Worm (Caenorhabditis elegans) whole organism, L3 larva: Measurements from ENCODE around the gene D1086.1.

ENCODE experiments used
- ceh-28 ChIP-seq: fragments of 150-350 bp; optimal IDR thresholded peaks from 2 replicates; lab custom pipeline; 2014; ENCODE audit warnings: missing biosample characterization, missing genetic modification reagents, missing genetic modification characterization
- ceh-82 ChIP-seq: fragments of 150-350 bp; optimal IDR thresholded peaks from 2 replicates; lab custom pipeline; 2014; ENCODE audit warnings: missing biosample characterization, missing genetic modification characterization
- egl-5 ChIP-seq: fragments of 150-350 bp; optimal IDR thresholded peaks from 2 replicates; lab custom pipeline; 2017; ENCODE audit warnings: missing biosample characterization, missing genetic modification reagents, missing genetic modification characterization, inconsistent platforms
- elt-2 ChIP-seq: sonication (generic microtip); optimal IDR thresholded peaks from 2 replicates; lab custom pipeline; 2016; ENCODE audit warnings: missing genetic modification reagents, mild to moderate bottlenecking, missing genetic modification characterization, missing compliant biosample characterization
- eor-1 ChIP-seq, 2 experiments: fragments of 150-350 bp; optimal IDR thresholded peaks; 2 replicates each; lab custom pipeline; 2014 to 2018; ENCODE audit warnings: missing biosample characterization in 2 of 2, missing genetic modification characterization in 2 of 2
- fkh-2 ChIP-seq: fragments of 150-350 bp; optimal IDR thresholded peaks from 2 replicates; lab custom pipeline; 2014; ENCODE audit warnings: missing biosample characterization, missing genetic modification reagents, missing genetic modification characterization
- fos-1 ChIP-seq: fragments of 150-350 bp; optimal IDR thresholded peaks from 2 replicates; lab custom pipeline; 2014; ENCODE audit warnings: missing biosample characterization, missing genetic modification characterization
- lsy-12 ChIP-seq: sonication (generic microtip); optimal IDR thresholded peaks from 2 replicates; lab custom pipeline; 2016; ENCODE audit warnings: mild to moderate bottlenecking, missing genetic modification characterization, missing compliant biosample characterization
- mml-1 ChIP-seq: fragments of 150-350 bp; sonication (generic microtip); optimal IDR thresholded peaks from 3 replicates; lab custom pipeline; 2014; ENCODE audit warnings: missing biosample characterization, missing genetic modification characterization
- nfya-1 ChIP-seq: sonication (generic microtip); optimal IDR thresholded peaks from 2 replicates; lab custom pipeline; 2017; ENCODE audit warnings: missing genetic modification characterization, mild to moderate bottlenecking, missing compliant biosample characterization, antibody characterized with exemption, moderate library complexity; ENCODE audit not compliant: insufficient read depth
- nhr-11 ChIP-seq: fragments of 150-350 bp; optimal IDR thresholded peaks from 2 replicates; lab custom pipeline; 2014; ENCODE audit warnings: missing biosample characterization, missing genetic modification characterization
- nhr-23 ChIP-seq: fragments of 150-350 bp; optimal IDR thresholded peaks from 2 replicates; lab custom pipeline; 2014; ENCODE audit warnings: missing biosample characterization, missing genetic modification reagents, missing genetic modification characterization
- nhr-25 ChIP-seq: sonication (generic microtip); optimal IDR thresholded peaks from 2 replicates; lab custom pipeline; 2017; ENCODE audit warnings: missing biosample characterization, missing genetic modification characterization
- nhr-28 ChIP-seq: fragments of 150-350 bp; optimal IDR thresholded peaks from 2 replicates; lab custom pipeline; 2014; ENCODE audit warnings: missing biosample characterization, missing genetic modification characterization
- nhr-76 ChIP-seq: fragments of 150-350 bp; sonication (generic microtip); optimal IDR thresholded peaks from 5 replicates; lab custom pipeline; 2014; ENCODE audit warnings: missing biosample characterization, missing genetic modification characterization
- pha-4 ChIP-seq: fragments of 150-350 bp; optimal IDR thresholded peaks from 2 replicates; lab custom pipeline; 2014; ENCODE audit warnings: missing biosample characterization, missing genetic modification reagents, missing genetic modification characterization
- pqm-1 ChIP-seq: fragments of 150-350 bp; optimal IDR thresholded peaks from 2 replicates; lab custom pipeline; 2017; ENCODE audit warnings: missing biosample characterization, missing genetic modification characterization, inconsistent platforms
- sea-2 ChIP-seq: fragments of 150-350 bp; sonication (generic microtip); optimal IDR thresholded peaks from 4 replicates; lab custom pipeline; 2014; ENCODE audit warnings: missing biosample characterization, missing genetic modification reagents, missing genetic modification characterization
- skn-1 ChIP-seq: fragments of 150-350 bp; optimal IDR thresholded peaks from 2 replicates; lab custom pipeline; 2014; ENCODE audit warnings: missing biosample characterization, missing genetic modification characterization
- tbx-2 ChIP-seq: sonication (generic microtip); optimal IDR thresholded peaks from 2 replicates; lab custom pipeline; 2016; ENCODE audit warnings: mild to moderate bottlenecking, missing genetic modification characterization, missing compliant biosample characterization
- unc-62 ChIP-seq: fragments of 150-350 bp; sonication (generic microtip); optimal IDR thresholded peaks from 4 replicates; lab custom pipeline; 2014; ENCODE audit warnings: missing biosample characterization, missing genetic modification reagents, missing genetic modification characterization
- ztf-11 ChIP-seq: fragments of 150-350 bp; optimal IDR thresholded peaks from 2 replicates; lab custom pipeline; 2014; ENCODE audit warnings: missing biosample characterization, missing genetic modification characterization

The D1086.1 gene

ce11 chrV:14145267-14145666, 46.6 kb downstream of the D1086.1 start, which contains the start of gene par-1:
TSS of gene par-1 (minus strand) at chrV:14145367.
- no peak for TF ChIP-seq fos-1 (tag; lab: Kevin White, UChicago)
- no peak for TF ChIP-seq eor-1 (tag; optimal IDR thresholded peaks at IDR 0.05; lab: Kevin White, UChicago)
- TF ChIP-seq tbx-2 (tag; lab: Kevin White, UChicago), result no peak
- no peak for TF ChIP-seq fkh-2
- TF ChIP-seq nhr-11, result no peak
- TF ChIP-seq ztf-11 (tag; lab: Kevin White, UChicago), result no peak
- TF ChIP-seq ceh-82 (tag; lab: Kevin White, UChicago), result no peak
- no peak for TF ChIP-seq lsy-12 (tag; lab: Kevin White, UChicago)
- TF ChIP-seq ceh-28, result no peak
- TF ChIP-seq nhr-25, result no peak
- no peak for TF ChIP-seq pha-4 (tag; lab: Kevin White, UChicago)
- no peak for TF ChIP-seq skn-1
- TF ChIP-seq mml-1 (tag; lab: Kevin White, UChicago), result no peak
- TF ChIP-seq nhr-23 (tag; lab: Kevin White, UChicago), result no peak
- no peak for TF ChIP-seq nfya-1

ce11 chrV:14146199-14146598, 47.5 kb downstream of the D1086.1 start, which contains the start of gene acs-10:
TSS of gene acs-10 (plus strand) at chrV:14146499.
- TF ChIP-seq sea-2 (GFP tag; lab: Kevin White, UChicago) (no peak), pha-4 (tag; lab: Kevin White, UChicago) (no peak), pqm-1 (no peak), nhr-76 (tag; lab: Kevin White, UChicago) (no peak), lsy-12 (tag; lab: Kevin White, UChicago) (no peak), elt-2 (tag; lab: Kevin White, UChicago) (no peak), ztf-11 (tag; lab: Kevin White, UChicago) (no peak)

ce11 chrV:14147114-14147513, 48.5 kb downstream of the D1086.1 start:
- no peak for TF ChIP-seq unc-62 (GFP tag; lab: Kevin White, UChicago)

ce11 chrV:14149125-14149524, 50.5 kb downstream of the D1086.1 start:
- TF ChIP-seq egl-5 (tag; lab: Kevin White, UChicago) (no peak), nhr-28 (tag; lab: Kevin White, UChicago) (no peak)
